Worm (Caenorhabditis elegans): Measurements from ENCODE around the gene F09F9.1.

F09F9.1 gene

ce11 chrX:4148449-4149031 lies 33.4 kb downstream of the F09F9.1 start (continued):
- TF ChIP-seq rbr-2 (tag; optimal IDR thresholded peaks at IDR 0.05) = no peak
- no peak for TF ChIP-seq ceh-28 (tag; optimal IDR thresholded peaks at IDR 0.05)
- TF ChIP-seq nhr-28 (tag; optimal IDR thresholded peaks at IDR 0.05) = no peak
- TF ChIP-seq zag-1 (tag; optimal IDR thresholded peaks at IDR 0.05) = no peak
- no peak for TF ChIP-seq daf-19 (GFP tag; conservative IDR thresholded peaks at IDR 0.05)
- no peak for TF ChIP-seq ceh-62 (tag; optimal IDR thresholded peaks at IDR 0.05)
- peak; percentile 10; the same call in 1 of the 2 replicates for TF ChIP-seq lin-1 (GFP tag; IDR thresholded peaks at IDR 0.05)
- TF ChIP-seq egl-27 (tag; optimal IDR thresholded peaks at IDR 0.05) = no peak
- TF ChIP-seq daf-12 (tag; optimal IDR thresholded peaks at IDR 0.05) = no peak
- TF ChIP-seq php-3 (GFP tag; IDR thresholded peaks at IDR 0.05) = no peak
- no peak for TF ChIP-seq mxl-3 (GFP tag; optimal IDR thresholded peaks at IDR 0.05)
- no peak; the same call in none of the 2 replicates for TF ChIP-seq lin-38 (GFP tag; IDR thresholded peaks at IDR 0.05)
- no peak for TF ChIP-seq nhr-237 (tag; optimal IDR thresholded peaks at IDR 0.05)
- TF ChIP-seq aly-2 (tag; optimal IDR thresholded peaks at IDR 0.05) = no peak
- TF ChIP-seq nhr-11 (tag; optimal IDR thresholded peaks at IDR 0.05) = no peak
- no peak for TF ChIP-seq lim-7 (GFP tag; IDR thresholded peaks at IDR 0.05)
- TF ChIP-seq ceh-44 (GFP tag; IDR thresholded peaks at IDR 0.05) = no peak
- TF ChIP-seq pha-4 (GFP tag; IDR thresholded peaks at IDR 0.05) = 0 out of 2 replicates have a peak, but pooled peaks have one; percentile 4
- no peak for TF ChIP-seq pha-4 (tag; optimal IDR thresholded peaks at IDR 0.05)
- TF ChIP-seq sdz-12 (GFP tag; optimal IDR thresholded peaks at IDR 0.05) = no peak
- peak; percentile 11 for TF ChIP-seq zip-2 (tag; optimal IDR thresholded peaks at IDR 0.05)
- no peak for TF ChIP-seq snpc-4 (tag; optimal IDR thresholded peaks at IDR 0.05)
- TF ChIP-seq nhr-42 (GFP tag; IDR thresholded peaks at IDR 0.05) = no peak
- TF ChIP-seq snpc-1.2 (GFP tag; IDR thresholded peaks at IDR 0.05) = 0 out of 2 replicates have a peak, but pooled peaks have one; percentile 6
- no peak for TF ChIP-seq Y105C5A.15 (GFP tag; IDR thresholded peaks at IDR 0.05)
- TF ChIP-seq F37D6.2 (tag; optimal IDR thresholded peaks at IDR 0.05) = peak; percentile 1
- no peak; the same call in 1 of the 2 replicates for TF ChIP-seq vab-7 (GFP tag; IDR thresholded peaks at IDR 0.05)
- TF ChIP-seq pqm-1 (tag; optimal IDR thresholded peaks at IDR 0.05) = no peak
- TF ChIP-seq dmd-6 (GFP tag; IDR thresholded peaks at IDR 0.05) = no peak
- peak; percentile 35 for TF ChIP-seq T26A8.4 (GFP tag; IDR thresholded peaks at IDR 0.05)
- TF ChIP-seq ceh-32 (tag; optimal IDR thresholded peaks at IDR 0.05; ENCODE audit: poor library complexity) = no peak
- no peak for TF ChIP-seq nhr-76 (tag; optimal IDR thresholded peaks at IDR 0.05)
- no peak for TF ChIP-seq hif-1 (tag; optimal IDR thresholded peaks at IDR 0.05)
- no peak for TF ChIP-seq daf-16 (GFP tag; optimal IDR thresholded peaks at IDR 0.05)
- peak; percentile 22 for TF ChIP-seq daf-16 (tag; optimal IDR thresholded peaks at IDR 0.05)
- peak; percentile 6 for TF ChIP-seq gei-8 (GFP tag; optimal IDR thresholded peaks at IDR 0.05)
- TF ChIP-seq aha-1 (tag) = peak; percentile 94
- TF ChIP-seq madf-5 (GFP tag; IDR thresholded peaks at IDR 0.05) = no peak
- no peak for TF ChIP-seq lin-39 (tag; optimal IDR thresholded peaks at IDR 0.05)
- TF ChIP-seq mes-2 (tag; optimal IDR thresholded peaks at IDR 0.05; ENCODE audit: poor library complexity, severe bottlenecking) = no peak
- TF ChIP-seq ctbp-1 (GFP tag; IDR thresholded peaks at IDR 0.05) = no peak
- no peak for TF ChIP-seq hlh-11 (tag; optimal IDR thresholded peaks at IDR 0.05)
- no peak for TF ChIP-seq dve-1 (tag; optimal IDR thresholded peaks at IDR 0.05; ENCODE audit: insufficient read depth)
- TF ChIP-seq nhr-77 (tag; optimal IDR thresholded peaks at IDR 0.05) = no peak
- no peak for TF ChIP-seq unc-130 (GFP tag; optimal IDR thresholded peaks at IDR 0.05)
- TF ChIP-seq ces-1 (GFP tag; optimal IDR thresholded peaks at IDR 0.05) = no peak
- TF ChIP-seq madf-9 (GFP tag; conservative IDR thresholded peaks at IDR 0.05) = no peak
- 0 out of 2 replicates have a peak, but pooled peaks have one; percentile 1 for TF ChIP-seq dmd-9 (GFP tag; IDR thresholded peaks at IDR 0.05)
- no peak for TF ChIP-seq ZK337.2 (GFP tag; IDR thresholded peaks at IDR 0.05)
- no peak for TF ChIP-seq R02D3.7 (tag; optimal IDR thresholded peaks at IDR 0.05)
- TF ChIP-seq nhr-111 (GFP tag; optimal IDR thresholded peaks at IDR 0.05) = no peak
- no peak for TF ChIP-seq duxl-1 (tag; optimal IDR thresholded peaks at IDR 0.05; ENCODE audit: poor library complexity)

Data from whole organism, L4 larva.